Fruit fly (Drosophila melanogaster): Measurements from ENCODE around the gene CG13786.

The CG13786 gene

DNA sequence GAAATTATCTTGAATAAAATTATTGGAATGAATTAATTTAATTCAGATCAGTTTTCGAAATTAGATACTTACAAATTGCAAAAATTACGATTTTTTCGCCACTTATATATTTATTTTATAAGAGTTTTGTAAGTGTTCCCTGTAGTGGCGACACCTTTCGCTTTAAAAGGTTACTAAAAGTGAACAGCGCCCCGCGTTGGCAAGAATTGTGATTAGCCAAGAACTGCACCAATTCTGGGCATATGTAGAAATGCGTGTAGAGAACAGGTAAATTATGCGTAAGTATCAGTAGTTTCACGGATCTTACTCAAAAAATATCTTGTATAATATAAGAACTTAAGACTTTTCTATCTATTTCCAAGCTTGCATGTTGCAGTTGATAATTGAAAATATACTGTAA is 28.6 kb upstream of the CG13786 start (continued):
- TF ChIP-seq bsh (GFP tag; optimal IDR thresholded peaks at IDR 0.05) (peak in 1 of 2 experiments; percentile 47), grau (tag; optimal IDR thresholded peaks at IDR 0.05) (peak; percentile 66), fd3F (GFP tag; optimal IDR thresholded peaks at IDR 0.05) (peak; percentile 26), CG7987 (GFP tag; optimal IDR thresholded peaks at IDR 0.05) (peak; percentile 41), CG17361 (GFP tag; IDR thresholded peaks at IDR 0.05) (peak; percentile 69), knrl (GFP tag; IDR thresholded peaks at IDR 0.05; ENCODE audit: partially characterized antibody) (peak; percentile 64; the same call in 1 of the 3 replicates), CG10147 (GFP tag; optimal IDR thresholded peaks at IDR 0.05) (peak; percentile 18), Poxn (GFP tag; IDR thresholded peaks at IDR 0.05) (no peak), CG11723 (GFP tag; optimal IDR thresholded peaks at IDR 0.05) (no peak), BtbVII (GFP tag; optimal IDR thresholded peaks at IDR 0.05) (no peak), CG3407 (GFP tag; optimal IDR thresholded peaks at IDR 0.05) (no peak), CG1024 (GFP tag; IDR thresholded peaks at IDR 0.05) (no peak), CoRest (tag; optimal IDR thresholded peaks at IDR 0.05) (peak; percentile 64), Optix (GFP tag; IDR thresholded peaks at IDR 0.05) (peak; percentile 58; the same call in 2 of the 3 replicates), pnt (GFP tag; optimal IDR thresholded peaks at IDR 0.05) (peak; percentile 74), PHDP (tag; optimal IDR thresholded peaks at IDR 0.05) (peak; percentile 60), CG18262 (tag; optimal IDR thresholded peaks at IDR 0.05) (peak; percentile 43), CG1647 (GFP tag; optimal IDR thresholded peaks at IDR 0.05) (peak; percentile 39), CG10654 (GFP tag; optimal IDR thresholded peaks at IDR 0.05) (peak; percentile 37), CG10274 (GFP tag; optimal IDR thresholded peaks at IDR 0.05) (no peak), CG8944 (GFP tag; optimal IDR thresholded peaks at IDR 0.05) (peak; percentile 54), Blimp-1 (GFP tag; optimal IDR thresholded peaks at IDR 0.05) (peak; percentile 44), Chrac-16 (GFP tag; optimal IDR thresholded peaks at IDR 0.05) (peak; percentile 62), CG14860 (GFP tag; IDR thresholded peaks at IDR 0.05; ENCODE audit: partially characterized antibody) (no peak), gfzf (GFP tag; optimal IDR thresholded peaks at IDR 0.05) (peak; percentile 16), CG14965 (GFP tag; optimal IDR thresholded peaks at IDR 0.05; ENCODE audit: borderline replicate concordance) (no peak), gt (GFP tag; IDR thresholded peaks at IDR 0.05) (no peak), croc (GFP tag; conservative IDR thresholded peaks at IDR 0.05) (peak; percentile 15; the same call in 1 of the 3 replicates), CG5180 (GFP tag; optimal IDR thresholded peaks at IDR 0.05) (no peak), CG14014 (GFP tag; IDR thresholded peaks at IDR 0.05) (peak; percentile 34; the same call in 1 of the 2 replicates), Asciz (GFP tag; optimal IDR thresholded peaks at IDR 0.05) (no peak), Hsf (GFP tag; optimal IDR thresholded peaks at IDR 0.05) (peak; percentile 77), Tbp (GFP tag; optimal IDR thresholded peaks at IDR 0.05) (peak; percentile 91), ssp (GFP tag; IDR thresholded peaks at IDR 0.05) (peak; percentile 53; the same call in 1 of the 2 replicates), Antp (GFP tag; optimal IDR thresholded peaks at IDR 0.05) (peak; percentile 47), salm (tag; optimal IDR thresholded peaks at IDR 0.05) (no peak), pfk (GFP tag; optimal IDR thresholded peaks at IDR 0.05) (no peak), CG7271 (tag; optimal IDR thresholded peaks at IDR 0.05) (no peak), toy (GFP tag; IDR thresholded peaks at IDR 0.05) (no peak), Lpt (GFP tag; optimal IDR thresholded peaks at IDR 0.05) (no peak), vfl (GFP tag; optimal IDR thresholded peaks at IDR 0.05) (no peak), zen (tag; optimal IDR thresholded peaks at IDR 0.05) (peak; percentile 72), CG18476 (GFP tag; optimal IDR thresholded peaks at IDR 0.05) (no peak), Stat92E (GFP tag; optimal IDR thresholded peaks at IDR 0.05) (no peak), Sox102F (GFP tag; optimal IDR thresholded peaks at IDR 0.05) (peak; percentile 71), CG31224 (GFP tag; IDR thresholded peaks at IDR 0.05) (peak; percentile 36), disco-r (GFP tag; optimal IDR thresholded peaks at IDR 0.05) (no peak), cg (GFP tag; optimal IDR thresholded peaks at IDR 0.05) (no peak), CG10321 (GFP tag; IDR thresholded peaks at IDR 0.05) (no peak), sisA (GFP tag; IDR thresholded peaks at IDR 0.05) (peak; percentile 69)
